Worm (Caenorhabditis elegans) whole organism, L3 larva: Measurements from ENCODE around the gene nhr-222.
"Not testable (repeated sequence)": the region's sequence is repeated elsewhere in the genome, so short reads cannot be mapped to it uniquely, and the experiment has no call there.

ENCODE experiments used
- R02D3.7 ChIP-seq: fragments of 150-350 bp; optimal IDR thresholded peaks from 2 replicates; lab custom pipeline; 2014; ENCODE audit warnings: missing biosample characterization, missing genetic modification characterization
- ZK546.5 ChIP-seq: sonication (generic microtip); optimal IDR thresholded peaks from 2 replicates; lab custom pipeline; 2017; ENCODE audit warnings: missing biosample characterization, missing genetic modification characterization
- aly-2 ChIP-seq: fragments of 150-350 bp; optimal IDR thresholded peaks from 2 replicates; lab custom pipeline; 2014; ENCODE audit warnings: missing biosample characterization, missing genetic modification characterization
- ama-1 ChIP-seq: fragments of 150-350 bp; optimal IDR thresholded peaks from 2 replicates; lab custom pipeline; 2018
- ceh-16 ChIP-seq: sonication (generic microtip); optimal IDR thresholded peaks from 2 replicates; lab custom pipeline; 2017; ENCODE audit warnings: missing biosample characterization, missing genetic modification characterization
- ceh-28 ChIP-seq: fragments of 150-350 bp; optimal IDR thresholded peaks from 2 replicates; lab custom pipeline; 2014; ENCODE audit warnings: missing biosample characterization, missing genetic modification reagents, missing genetic modification characterization
- ceh-9 ChIP-seq: sonication (generic microtip); optimal IDR thresholded peaks from 2 replicates; lab custom pipeline; 2018; ENCODE audit warnings: missing biosample characterization, missing genetic modification characterization
- daf-12 ChIP-seq: fragments of 150-350 bp; optimal IDR thresholded peaks from 2 replicates; lab custom pipeline; 2014; ENCODE audit warnings: missing biosample characterization, missing genetic modification reagents, missing genetic modification characterization
- egl-27 ChIP-seq: sonication (generic microtip); optimal IDR thresholded peaks from 4 replicates; lab custom pipeline; 2017; ENCODE audit warnings: missing biosample characterization, missing genetic modification reagents, missing genetic modification characterization
- elt-1 ChIP-seq: fragments of 150-350 bp; optimal IDR thresholded peaks from 2 replicates; lab custom pipeline; 2014; ENCODE audit warnings: missing biosample characterization, missing genetic modification characterization
- elt-2 ChIP-seq: sonication (generic microtip); optimal IDR thresholded peaks from 2 replicates; lab custom pipeline; 2016; ENCODE audit warnings: missing genetic modification reagents, mild to moderate bottlenecking, missing genetic modification characterization, missing compliant biosample characterization
- elt-3 ChIP-seq, 3 experiments: fragments of 150-350 bp in 1 of 3; sonication (generic microtip) in 2 of 3; optimal IDR thresholded peaks; 2 replicates in 2 of 3; 4 replicates in 1 of 3; lab custom pipeline; 2014 to 2017; ENCODE audit warnings: missing biosample characterization in 3 of 3, missing genetic modification characterization in 3 of 3
- eor-1 ChIP-seq, 2 experiments: fragments of 150-350 bp; optimal IDR thresholded peaks; 2 replicates each; lab custom pipeline; 2014 to 2018; ENCODE audit warnings: missing biosample characterization in 2 of 2, missing genetic modification characterization in 2 of 2
- fkh-10 ChIP-seq: sonication (generic microtip); optimal IDR thresholded peaks from 2 replicates; lab custom pipeline; 2017; ENCODE audit warnings: missing biosample characterization, missing genetic modification reagents, missing genetic modification characterization
- fkh-2 ChIP-seq: fragments of 150-350 bp; optimal IDR thresholded peaks from 2 replicates; lab custom pipeline; 2014; ENCODE audit warnings: missing biosample characterization, missing genetic modification reagents, missing genetic modification characterization
- fos-1 ChIP-seq: fragments of 150-350 bp; optimal IDR thresholded peaks from 2 replicates; lab custom pipeline; 2014; ENCODE audit warnings: missing biosample characterization, missing genetic modification characterization
- hmg-11 ChIP-seq: sonication (generic microtip); optimal IDR thresholded peaks from 2 replicates; lab custom pipeline; 2016; ENCODE audit warnings: missing genetic modification characterization, missing compliant biosample characterization
- jun-1 ChIP-seq: fragments of 150-350 bp; optimal IDR thresholded peaks from 2 replicates; lab custom pipeline; 2014; ENCODE audit warnings: missing biosample characterization, missing genetic modification reagents, missing genetic modification characterization
- lin-39 ChIP-seq: fragments of 150-350 bp; optimal IDR thresholded peaks from 2 replicates; lab custom pipeline; 2018; ENCODE audit warnings: missing biosample characterization, missing genetic modification reagents, missing genetic modification characterization
- lsy-12 ChIP-seq: sonication (generic microtip); optimal IDR thresholded peaks from 2 replicates; lab custom pipeline; 2016; ENCODE audit warnings: mild to moderate bottlenecking, missing genetic modification characterization, missing compliant biosample characterization
- mdl-1 ChIP-seq: fragments of 150-350 bp; optimal IDR thresholded peaks from 2 replicates; lab custom pipeline; 2014; ENCODE audit warnings: missing biosample characterization, missing genetic modification characterization
- mml-1 ChIP-seq: fragments of 150-350 bp; sonication (generic microtip); optimal IDR thresholded peaks from 3 replicates; lab custom pipeline; 2014; ENCODE audit warnings: missing biosample characterization, missing genetic modification characterization
- nfya-1 ChIP-seq: sonication (generic microtip); optimal IDR thresholded peaks from 2 replicates; lab custom pipeline; 2017; ENCODE audit warnings: missing genetic modification characterization, mild to moderate bottlenecking, missing compliant biosample characterization, antibody characterized with exemption, moderate library complexity; ENCODE audit not compliant: insufficient read depth
- nhr-11 ChIP-seq: fragments of 150-350 bp; optimal IDR thresholded peaks from 2 replicates; lab custom pipeline; 2014; ENCODE audit warnings: missing biosample characterization, missing genetic modification characterization
- nhr-12 ChIP-seq: fragments of 150-350 bp; optimal IDR thresholded peaks from 2 replicates; lab custom pipeline; 2014; ENCODE audit warnings: missing biosample characterization, missing genetic modification characterization
- nhr-23 ChIP-seq: fragments of 150-350 bp; optimal IDR thresholded peaks from 2 replicates; lab custom pipeline; 2014; ENCODE audit warnings: missing biosample characterization, missing genetic modification reagents, missing genetic modification characterization
- nhr-237 ChIP-seq: fragments of 150-350 bp; optimal IDR thresholded peaks from 2 replicates; lab custom pipeline; 2014; ENCODE audit warnings: missing biosample characterization, missing genetic modification characterization
- nhr-25 ChIP-seq: sonication (generic microtip); optimal IDR thresholded peaks from 2 replicates; lab custom pipeline; 2017; ENCODE audit warnings: missing biosample characterization, missing genetic modification characterization
- nhr-28 ChIP-seq: fragments of 150-350 bp; optimal IDR thresholded peaks from 2 replicates; lab custom pipeline; 2014; ENCODE audit warnings: missing biosample characterization, missing genetic modification characterization
- nhr-43 ChIP-seq: sonication (generic microtip); optimal IDR thresholded peaks from 2 replicates; lab custom pipeline; 2016; ENCODE audit warnings: mild to moderate bottlenecking, missing genetic modification characterization, missing compliant biosample characterization; ENCODE audit not compliant: poor library complexity, severe bottlenecking
- nhr-67 ChIP-seq: fragments of 150-350 bp; optimal IDR thresholded peaks from 2 replicates; lab custom pipeline; 2014; ENCODE audit warnings: missing biosample characterization, missing genetic modification characterization
- nhr-76 ChIP-seq: fragments of 150-350 bp; sonication (generic microtip); optimal IDR thresholded peaks from 5 replicates; lab custom pipeline; 2014; ENCODE audit warnings: missing biosample characterization, missing genetic modification characterization
- pha-4 ChIP-seq: fragments of 150-350 bp; optimal IDR thresholded peaks from 2 replicates; lab custom pipeline; 2014; ENCODE audit warnings: missing biosample characterization, missing genetic modification reagents, missing genetic modification characterization
- pqm-1 ChIP-seq: fragments of 150-350 bp; optimal IDR thresholded peaks from 2 replicates; lab custom pipeline; 2017; ENCODE audit warnings: missing biosample characterization, missing genetic modification characterization, inconsistent platforms
- sea-2 ChIP-seq: fragments of 150-350 bp; sonication (generic microtip); optimal IDR thresholded peaks from 4 replicates; lab custom pipeline; 2014; ENCODE audit warnings: missing biosample characterization, missing genetic modification reagents, missing genetic modification characterization
- skn-1 ChIP-seq: fragments of 150-350 bp; optimal IDR thresholded peaks from 2 replicates; lab custom pipeline; 2014; ENCODE audit warnings: missing biosample characterization, missing genetic modification characterization
- tbx-2 ChIP-seq: sonication (generic microtip); optimal IDR thresholded peaks from 2 replicates; lab custom pipeline; 2016; ENCODE audit warnings: mild to moderate bottlenecking, missing genetic modification characterization, missing compliant biosample characterization
- unc-39 ChIP-seq: sonication (generic microtip); optimal IDR thresholded peaks from 4 replicates; lab custom pipeline; 2017; ENCODE audit warnings: missing biosample characterization, missing genetic modification characterization
- unc-62 ChIP-seq: fragments of 150-350 bp; sonication (generic microtip); optimal IDR thresholded peaks from 4 replicates; lab custom pipeline; 2014; ENCODE audit warnings: missing biosample characterization, missing genetic modification reagents, missing genetic modification characterization
- zag-1 ChIP-seq: fragments of 150-350 bp; optimal IDR thresholded peaks from 2 replicates; lab custom pipeline; 2014; ENCODE audit warnings: missing biosample characterization, missing genetic modification characterization
- ztf-4 ChIP-seq: fragments of 150-350 bp; optimal IDR thresholded peaks from 2 replicates; lab custom pipeline; 2014; ENCODE audit warnings: missing biosample characterization, missing genetic modification characterization

Gene nhr-222

ce11 chrV:3512381-3512780 lies 30.9 kb downstream of the nhr-222 start, which contains the start of gene str-226:
TSS of gene str-226 (plus strand) at chrV:3512681.
- TF ChIP-seq fkh-10 (GFP tag; lab: Kevin White, UChicago) (no peak), egl-27 (tag; lab: Kevin White, UChicago) (no peak), ZK546.5 (tag; lab: Kevin White, UChicago) (no peak), fkh-2 (tag; lab: Kevin White, UChicago) (no peak), fos-1 (no peak), nhr-76 (tag; lab: Kevin White, UChicago) (no peak), nhr-237 (tag; lab: Kevin White, UChicago) (no peak), skn-1 (tag; lab: Kevin White, UChicago) (no peak), nhr-67 (no peak), pha-4 (tag; lab: Kevin White, UChicago) (no peak), sea-2 (GFP tag; lab: Kevin White, UChicago) (no peak), ceh-28 (tag; lab: Kevin White, UChicago) (no peak), mml-1 (no peak), mdl-1 (tag; lab: Kevin White, UChicago) (no peak), unc-62 (GFP tag; lab: Kevin White, UChicago) (no peak), nhr-11 (tag; lab: Kevin White, UChicago) (no peak), nhr-25 (tag; lab: Kevin White, UChicago) (no peak), ztf-4 (tag; lab: Kevin White, UChicago) (no peak)

- TF ChIP-seq aly-2 (no peak), eor-1 (tag; optimal IDR thresholded peaks at IDR 0.05; lab: Kevin White, UChicago) (no peak), skn-1 (tag; lab: Kevin White, UChicago) (no peak), egl-27 (tag; lab: Kevin White, UChicago) (no peak), ceh-9 (no peak), R02D3.7 (tag; lab: Kevin White, UChicago) (no peak), tbx-2 (tag; lab: Kevin White, UChicago) (no peak), lin-39 (no peak), nhr-43 (tag; lab: Kevin White, UChicago) (no peak)
Observed at ce11 chrV:3509878-3510277, 33.4 kb downstream of the nhr-222 start, which contains the start of gene str-228. TSS of gene str-228 (plus strand) at chrV:3510178.

DNA sequence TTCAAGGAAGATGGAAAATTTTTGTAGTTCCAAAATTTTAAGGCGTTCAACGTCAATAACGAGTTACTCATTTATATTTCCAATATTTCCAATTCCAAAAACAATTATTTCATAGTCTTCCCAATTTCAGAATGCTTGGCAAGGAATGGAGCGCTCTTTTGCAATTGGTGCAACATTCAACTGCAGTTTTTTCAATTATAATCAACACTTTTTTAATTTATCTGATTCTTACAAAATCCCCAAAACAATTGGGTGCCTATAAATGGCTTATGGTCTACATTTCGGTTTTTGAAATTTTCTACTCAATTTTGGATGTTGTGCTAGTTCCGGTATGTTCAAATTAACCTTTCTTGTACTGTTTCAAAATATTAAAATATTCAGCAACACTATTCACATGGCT lies 35.6 kb downstream of the nhr-222 start, which contains the start of gene str-225:
Gene str-225 (plus strand): TSS at position 132 of the 400 bp plus-strand sequence.
- TF ChIP-seq nhr-12 (no peak), daf-12 (tag; lab: Kevin White, UChicago) (no peak), jun-1 (tag; lab: Kevin White, UChicago) (no peak), nhr-67 (no peak), lin-39 (no peak), nhr-28 (tag; lab: Kevin White, UChicago) (no peak), ceh-9 (no peak), nhr-76 (tag; lab: Kevin White, UChicago) (no peak), elt-3 (tag; optimal IDR thresholded peaks at IDR 0.05; lab: Kevin White, UChicago) (no peak), ama-1 (no peak), mml-1 (no peak), aly-2 (no peak), nhr-43 (tag; lab: Kevin White, UChicago) (no peak), nfya-1 (no peak), hmg-11 (no peak), skn-1 (tag; lab: Kevin White, UChicago) (no peak)

- TF ChIP-seq ceh-28 (tag; lab: Kevin White, UChicago); elt-3 (tag; optimal IDR thresholded peaks at IDR 0.05; lab: Kevin White, UChicago); daf-12 (tag; lab: Kevin White, UChicago): not testable (repeated sequence)
Observed at ce11 chrV:3506252-3506651, 37.0 kb downstream of the nhr-222 start, which contains the start of gene ugt-64. TSS of gene ugt-64 (minus strand) at chrV:3506352.

- TF ChIP-seq ceh-9 (no peak), nhr-25 (tag; lab: Kevin White, UChicago) (no peak), R02D3.7 (tag; lab: Kevin White, UChicago) (no peak), zag-1 (tag; lab: Kevin White, UChicago) (no peak), lin-39 (no peak), elt-3 (tag; optimal IDR thresholded peaks at IDR 0.05; lab: Kevin White, UChicago) (peak in 1 of 3 experiments; percentile 47), mml-1 (no peak), pqm-1 (tag; lab: Kevin White, UChicago) (peak; percentile 97), elt-2 (tag; lab: Kevin White, UChicago) (peak; percentile 98), aly-2 (no peak), fkh-10 (GFP tag; lab: Kevin White, UChicago) (no peak), lsy-12 (tag; lab: Kevin White, UChicago) (no peak), ZK546.5 (tag; lab: Kevin White, UChicago) (no peak), nfya-1 (no peak), ama-1 (no peak), ceh-16 (tag; lab: Kevin White, UChicago) (no peak), jun-1 (tag; lab: Kevin White, UChicago) (peak; percentile 55), unc-39 (tag; lab: Kevin White, UChicago) (no peak), fkh-2 (tag; lab: Kevin White, UChicago) (no peak), nhr-23 (tag; lab: Kevin White, UChicago) (peak; percentile 23), nhr-237 (tag; lab: Kevin White, UChicago) (no peak), ztf-4 (tag; lab: Kevin White, UChicago) (no peak), elt-1 (tag; lab: Kevin White, UChicago) (no peak), nhr-43 (tag; lab: Kevin White, UChicago) (no peak), fos-1 (no peak), nhr-28 (tag; lab: Kevin White, UChicago) (no peak), nhr-76 (tag; lab: Kevin White, UChicago) (no peak)
Observed at ce11 chrV:3505745-3506144, 37.5 kb downstream of the nhr-222 start.
